Worm (Caenorhabditis elegans) whole organism, mixed stage, embryonic: Measurements from ENCODE around the gene ttbk-2.1.
"Not testable (repeated sequence)": the region's sequence is repeated elsewhere in the genome, so short reads cannot be mapped to it uniquely, and the experiment has no call there.

Source experiments
- bed-3 ChIP-seq: fragments of 200-800 bp; sonication (Bioruptor generic); optimal IDR thresholded peaks from 3 replicates; lab custom pipeline; 2018; ENCODE audit warnings: mild to moderate bottlenecking, missing genetic modification characterization, moderate library complexity, missing compliant biosample characterization
- ces-1 ChIP-seq: fragments of 150-350 bp; optimal IDR thresholded peaks from 2 replicates; lab custom pipeline; 2014; ENCODE audit warnings: missing biosample characterization, missing genetic modification reagents, missing genetic modification characterization
- cnd-1 ChIP-seq: fragments of 200-800 bp; sonication (Bioruptor generic); optimal IDR thresholded peaks from 2 replicates; lab custom pipeline; 2018; ENCODE audit warnings: mild to moderate bottlenecking, missing genetic modification characterization, missing compliant biosample characterization
- drap-1 ChIP-seq: fragments of 200-800 bp; sonication (Bioruptor generic); optimal IDR thresholded peaks from 3 replicates; lab custom pipeline; 2018; ENCODE audit warnings: mild to moderate bottlenecking, missing genetic modification characterization, missing compliant biosample characterization
- elt-1 ChIP-seq: sonication (generic microtip); optimal IDR thresholded peaks from 2 replicates; lab custom pipeline; 2017; ENCODE audit warnings: missing genetic modification characterization, mild to moderate bottlenecking, missing compliant biosample characterization, antibody characterized with exemption, moderate library complexity, borderline replicate concordance; ENCODE audit not compliant: insufficient read depth
- elt-3 ChIP-seq: fragments of 150-350 bp; optimal IDR thresholded peaks from 2 replicates; lab custom pipeline; 2014; ENCODE audit warnings: missing biosample characterization, missing genetic modification characterization
- ham-2 ChIP-seq: fragments of 200-800 bp; sonication (Bioruptor generic); optimal IDR thresholded peaks from 2 replicates; lab custom pipeline; 2018; ENCODE audit warnings: mild to moderate bottlenecking, missing genetic modification characterization, missing compliant biosample characterization
- hlh-1 ChIP-seq: fragments of 150-350 bp; optimal IDR thresholded peaks from 2 replicates; lab custom pipeline; 2014; ENCODE audit warnings: missing biosample characterization, missing genetic modification reagents, missing genetic modification characterization
- mep-1 ChIP-seq: fragments of 150-350 bp; optimal IDR thresholded peaks from 2 replicates; lab custom pipeline; 2017; ENCODE audit warnings: missing biosample characterization, missing genetic modification reagents, missing genetic modification characterization, inconsistent platforms
- mls-2 ChIP-seq: sonication (generic microtip); optimal IDR thresholded peaks from 2 replicates; lab custom pipeline; 2016; ENCODE audit warnings: mild to moderate bottlenecking, missing genetic modification characterization, moderate library complexity, missing compliant biosample characterization
- nhr-2 ChIP-seq: fragments of 150-350 bp; optimal IDR thresholded peaks from 2 replicates; lab custom pipeline; 2014; ENCODE audit warnings: missing biosample characterization, missing genetic modification characterization
- nhr-237 ChIP-seq: fragments of 150-350 bp; optimal IDR thresholded peaks from 2 replicates; lab custom pipeline; 2014; ENCODE audit warnings: missing biosample characterization, missing genetic modification characterization
- nhr-28 ChIP-seq: fragments of 150-350 bp; optimal IDR thresholded peaks from 2 replicates; lab custom pipeline; 2014; ENCODE audit warnings: missing biosample characterization, missing genetic modification characterization
- pha-4 ChIP-seq: fragments of 150-350 bp; optimal IDR thresholded peaks from 2 replicates; lab custom pipeline; 2018; ENCODE audit warnings: missing biosample characterization, missing genetic modification reagents, missing genetic modification characterization
- snpc-4 ChIP-seq: fragments of 150-350 bp; optimal IDR thresholded peaks from 2 replicates; lab custom pipeline; 2014; ENCODE audit warnings: missing biosample characterization, missing genetic modification characterization
- tbx-8 ChIP-seq: fragments of 200-800 bp; sonication (Bioruptor generic); optimal IDR thresholded peaks from 2 replicates; lab custom pipeline; 2018; ENCODE audit warnings: mild to moderate bottlenecking, missing genetic modification characterization, moderate library complexity, missing compliant biosample characterization
- unc-62 ChIP-seq: fragments of 150-350 bp; optimal IDR thresholded peaks from 2 replicates; lab custom pipeline; 2014; ENCODE audit warnings: missing biosample characterization, missing genetic modification reagents, missing genetic modification characterization
- ztf-11 ChIP-seq: fragments of 150-350 bp; optimal IDR thresholded peaks from 2 replicates; lab custom pipeline; 2014; ENCODE audit warnings: missing biosample characterization, missing genetic modification characterization

Gene ttbk-2.1

ce11 chrIV:5303030-5303429 is 44.5 kb downstream of the ttbk-2.1 start, which contains the start of gene ZK354.7:
Gene ZK354.7, minus strand, starts transcription at chrIV:5303130.
- TF ChIP-seq mep-1 (tag; lab: Kevin White, UChicago) (no peak), unc-62 (no peak), drap-1 (GFP tag; lab: Kevin White, UChicago) (no peak), elt-3 (tag; lab: Kevin White, UChicago) (no peak), ces-1 (no peak), elt-1 (tag; lab: Kevin White, UChicago) (no peak), nhr-2 (tag; lab: Kevin White, UChicago) (no peak), ham-2 (GFP tag; lab: Kevin White, UChicago) (no peak), cnd-1 (tag; lab: Kevin White, UChicago) (no peak), tbx-8 (no peak), mls-2 (tag; lab: Kevin White, UChicago) (no peak), nhr-237 (tag; lab: Kevin White, UChicago) (no peak), bed-3 (GFP tag; lab: Kevin White, UChicago) (no peak), snpc-4 (no peak)

DNA sequence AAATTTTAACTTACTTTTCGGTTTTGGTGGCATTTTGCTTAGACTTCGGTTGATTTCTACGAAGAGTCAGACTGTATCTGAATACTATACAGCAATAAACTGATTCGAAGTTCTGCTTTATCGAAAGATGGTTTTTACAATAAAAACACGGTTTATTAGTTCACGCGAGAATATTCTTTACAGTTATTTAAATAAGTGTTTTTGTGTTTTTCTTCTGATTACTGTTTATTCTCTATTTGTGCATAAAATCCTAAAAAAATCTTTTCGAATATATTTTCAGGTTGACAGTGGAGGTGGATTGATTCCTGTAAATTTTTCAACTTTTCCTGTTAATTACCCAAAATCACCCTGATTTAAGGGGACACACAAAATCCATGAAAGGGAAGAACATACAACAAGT is 47.6 kb downstream of the ttbk-2.1 start, which contains the start of gene ZK354.8:
TSS of gene ZK354.8 (minus strand) at position 101 of the 400 bp plus-strand sequence.
- no peak for TF ChIP-seq nhr-28
- no peak for TF ChIP-seq ztf-11 (tag; lab: Kevin White, UChicago)
- TF ChIP-seq snpc-4, result no peak
- TF ChIP-seq ces-1, result no peak
- no peak for TF ChIP-seq pha-4 (tag; lab: Kevin White, UChicago)
- TF ChIP-seq hlh-1 (tag; lab: Kevin White, UChicago), result no peak

DNA sequence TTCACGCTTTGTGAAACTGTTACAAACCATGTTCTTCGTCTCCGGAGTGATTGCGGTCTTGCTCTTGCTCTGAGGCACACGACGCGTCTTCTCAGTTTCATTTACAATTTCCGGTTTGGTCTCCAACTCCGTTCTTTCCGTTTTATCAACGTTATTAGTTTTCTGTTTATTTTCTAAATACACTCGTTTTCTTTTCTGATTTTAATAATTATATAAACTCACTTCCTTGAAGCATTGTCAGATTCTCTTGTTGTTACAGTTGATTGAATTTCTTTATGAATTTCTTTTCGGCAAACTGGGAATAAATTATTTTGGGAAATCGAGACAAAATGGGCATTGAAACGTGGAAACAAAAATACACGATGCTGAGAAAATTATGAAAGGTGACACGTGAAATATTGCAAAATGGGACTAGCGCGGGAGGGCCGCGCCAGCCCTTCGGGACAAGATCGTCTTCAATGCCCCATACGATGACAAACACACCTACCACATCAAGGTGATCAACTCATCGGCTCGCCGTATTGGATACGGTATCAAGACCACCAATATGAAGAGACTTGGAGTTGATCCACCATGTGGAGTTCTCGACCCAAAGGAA is 49.7 kb downstream of the ttbk-2.1 start, which contains the start of the genes ZK354.9 and msp-58:
TSS of gene ZK354.9 (minus strand) at position 101 of the 598 bp plus-strand sequence.
TSS of gene msp-58 (plus strand) at position 548 of the 598 bp plus-strand sequence.
- TF ChIP-seq elt-1 (tag; lab: Kevin White, UChicago); ztf-11 (tag; lab: Kevin White, UChicago); snpc-4: not testable (repeated sequence)
